Worm (Caenorhabditis elegans) whole organism, L2 larva: ENCODE data around the gene gur-3.

Experiments used
- R02D3.7 ChIP-seq: fragments of 150-350 bp; optimal IDR thresholded peaks from 2 replicates; lab custom pipeline; 2014; ENCODE audit warnings: missing biosample characterization, missing genetic modification characterization
- ZK546.5 ChIP-seq: sonication (generic microtip); optimal IDR thresholded peaks from 2 replicates; lab custom pipeline; 2017; ENCODE audit warnings: missing biosample characterization, missing genetic modification characterization
- gmeb-1 ChIP-seq: fragments of 150-350 bp; optimal IDR thresholded peaks from 2 replicates; lab custom pipeline; 2014; ENCODE audit warnings: missing biosample characterization, missing genetic modification characterization
- lin-13 ChIP-seq: fragments of 150-350 bp; optimal IDR thresholded peaks from 2 replicates; lab custom pipeline; 2014; ENCODE audit warnings: missing biosample characterization, missing genetic modification reagents, missing genetic modification characterization
- mab-5 ChIP-seq: fragments of 150-350 bp; optimal IDR thresholded peaks from 2 replicates; lab custom pipeline; 2014; ENCODE audit warnings: missing biosample characterization, missing genetic modification characterization
- mdl-1 ChIP-seq, 2 experiments: fragments of 150-350 bp in 1 of 2; sonication (generic microtip) in 1 of 2; optimal IDR thresholded peaks; 2 replicates each; lab custom pipeline; 2017; ENCODE audit warnings: missing biosample characterization in 2 of 2, missing genetic modification characterization in 2 of 2
- unc-39 ChIP-seq: fragments of 150-350 bp; optimal IDR thresholded peaks from 2 replicates; lab custom pipeline; 2014; ENCODE audit warnings: missing biosample characterization, missing genetic modification characterization

ce11 chrX:10428557-10428956 lies 22.5 kb upstream of the gur-3 start, which contains the start of gene mig-15:
- TF ChIP-seq mab-5 (no peak), gmeb-1 (tag; lab: Kevin White, UChicago) (no peak), lin-13 (GFP tag; lab: Kevin White, UChicago) (no peak), unc-39 (tag; lab: Kevin White, UChicago) (no peak), mdl-1 (tag; optimal IDR thresholded peaks at IDR 0.05; lab: Kevin White, UChicago) (no peak), R02D3.7 (tag; lab: Kevin White, UChicago) (no peak), ZK546.5 (no peak)
